Worm (Caenorhabditis elegans) whole organism, young adult: ENCODE measurements around the gene K08D12.3.

Experiments
- B0019.2 ChIP-seq: fragments of 200-800 bp; sonication (Bioruptor generic); conservative IDR thresholded peaks from 2 replicates; pipeline ENCODE4 v1.3.6; 2022; ENCODE audit warnings: missing genetic modification reagents, missing genetic modification characterization, missing compliant biosample characterization
- C17E4.6 ChIP-seq: fragments of 200-800 bp; sonication (Bioruptor generic); IDR thresholded peaks from 2 replicates; pipeline ENCODE4 v1.3.6; 2022; ENCODE audit warnings: missing genetic modification reagents, missing genetic modification characterization, missing compliant biosample characterization
- D2030.7 ChIP-seq: fragments of 200-800 bp; sonication (Bioruptor generic); IDR thresholded peaks from 2 replicates; pipeline ENCODE4 v1.3.6; 2022; ENCODE audit warnings: missing genetic modification reagents, missing genetic modification characterization, missing compliant biosample characterization
- F33H1.4 ChIP-seq: fragments of 200-800 bp; sonication (Bioruptor generic); IDR thresholded peaks from 2 replicates; pipeline ENCODE4 v1.3.6; 2022; ENCODE audit warnings: missing genetic modification reagents, missing genetic modification characterization, missing compliant biosample characterization
- F37B4.10 ChIP-seq: fragments of 200-800 bp; sonication (Bioruptor generic); IDR thresholded peaks from 2 replicates; pipeline ENCODE4 v1.3.6; 2022; ENCODE audit warnings: missing genetic modification characterization, missing compliant biosample characterization
- F49E8.2 ChIP-seq: sonication (generic microtip); optimal IDR thresholded peaks from 3 replicates; lab custom pipeline; 2017; ENCODE audit warnings: missing genetic modification characterization, mild to moderate bottlenecking, missing compliant biosample characterization, antibody characterized with exemption, moderate library complexity; ENCODE audit not compliant: insufficient read depth
- F52B5.7 ChIP-seq: sonication (generic microtip); optimal IDR thresholded peaks from 2 replicates; lab custom pipeline; 2016; ENCODE audit warnings: mild to moderate bottlenecking, missing genetic modification characterization, missing compliant biosample characterization
- F57A8.1 ChIP-seq: fragments of 200-800 bp; sonication (Bioruptor generic); optimal IDR thresholded peaks from 2 replicates; lab custom pipeline; 2018; ENCODE audit warnings: mild to moderate bottlenecking, missing genetic modification characterization, moderate library complexity, missing compliant biosample characterization
- Y56A3A.18 ChIP-seq: fragments of 200-800 bp; sonication (Bioruptor generic); IDR thresholded peaks from 2 replicates; pipeline ENCODE4 v1.3.6; 2022; ENCODE audit warnings: missing genetic modification reagents, missing genetic modification characterization, missing compliant biosample characterization
- Y67H2A.10 ChIP-seq: fragments of 200-800 bp; sonication (Bioruptor generic); conservative IDR thresholded peaks from 2 replicates; pipeline ENCODE4 v1.3.6; 2022; ENCODE audit warnings: missing genetic modification reagents, missing genetic modification characterization, missing compliant biosample characterization
- Y79H2A.3 ChIP-seq: fragments of 200-800 bp; sonication (Bioruptor generic); conservative IDR thresholded peaks from 2 replicates; pipeline ENCODE4 v1.3.6; 2022; ENCODE audit warnings: missing genetic modification reagents, missing genetic modification characterization, missing compliant biosample characterization
- akir-1 ChIP-seq: fragments of 200-800 bp; sonication (Bioruptor generic); optimal IDR thresholded peaks from 2 replicates; lab custom pipeline; 2018; ENCODE audit warnings: mild to moderate bottlenecking, missing genetic modification characterization, moderate library complexity, missing compliant biosample characterization
- aptf-2 ChIP-seq: fragments of 200-800 bp; sonication (Bioruptor generic); conservative IDR thresholded peaks from 2 replicates; pipeline ENCODE4 v1.3.6; 2022; ENCODE audit warnings: missing genetic modification reagents, missing genetic modification characterization, missing compliant biosample characterization
- atf-7 ChIP-seq: sonication (generic microtip); optimal IDR thresholded peaks from 2 replicates; lab custom pipeline; 2017; ENCODE audit warnings: mild to moderate bottlenecking, missing genetic modification characterization, missing compliant biosample characterization
- athp-1 ChIP-seq: sonication (generic microtip); optimal IDR thresholded peaks from 2 replicates; lab custom pipeline; 2017; ENCODE audit warnings: mild to moderate bottlenecking, missing genetic modification characterization, missing compliant biosample characterization
- bed-2 ChIP-seq: fragments of 200-800 bp; sonication (Bioruptor generic); IDR thresholded peaks from 2 replicates; pipeline ENCODE4 v1.3.6; 2022; ENCODE audit warnings: missing genetic modification reagents, missing genetic modification characterization, missing compliant biosample characterization
- ceh-40 ChIP-seq: fragments of 200-800 bp; sonication (Bioruptor generic); IDR thresholded peaks from 2 replicates; pipeline ENCODE4 v1.3.6; 2022; ENCODE audit warnings: missing genetic modification characterization, missing compliant biosample characterization
- ceh-79 ChIP-seq: sonication (generic microtip); optimal IDR thresholded peaks from 2 replicates; lab custom pipeline; 2017; ENCODE audit warnings: mild to moderate bottlenecking, missing genetic modification characterization, missing compliant biosample characterization
- chd-7 ChIP-seq: sonication (generic microtip); optimal IDR thresholded peaks from 2 replicates; lab custom pipeline; 2016; ENCODE audit warnings: mild to moderate bottlenecking, missing genetic modification characterization, moderate library complexity, missing compliant biosample characterization
- die-1 ChIP-seq: sonication (generic microtip); optimal IDR thresholded peaks from 2 replicates; lab custom pipeline; 2016; ENCODE audit warnings: missing genotype, mild to moderate bottlenecking, missing genetic modification characterization, missing compliant biosample characterization
- dpl-1 ChIP-seq: fragments of 150-350 bp; optimal IDR thresholded peaks from 2 replicates; lab custom pipeline; 2014; ENCODE audit warnings: missing biosample characterization, missing genetic modification reagents, missing genetic modification characterization
- efl-1 ChIP-seq: fragments of 150-350 bp; optimal IDR thresholded peaks from 2 replicates; lab custom pipeline; 2014; ENCODE audit warnings: missing biosample characterization, missing genetic modification reagents, missing genetic modification characterization
- ets-4 ChIP-seq: fragments of 200-800 bp; sonication (Bioruptor generic); optimal IDR thresholded peaks from 2 replicates; lab custom pipeline; 2018; ENCODE audit warnings: mild to moderate bottlenecking, missing genetic modification characterization, missing compliant biosample characterization
- fkh-3 ChIP-seq: sonication (generic microtip); optimal IDR thresholded peaks from 2 replicates; lab custom pipeline; 2016; ENCODE audit warnings: mild to moderate bottlenecking, missing genetic modification characterization, missing compliant biosample characterization
- hlh-12 ChIP-seq: sonication (generic microtip); optimal IDR thresholded peaks from 2 replicates; lab custom pipeline; 2016; ENCODE audit warnings: missing genetic modification characterization, missing compliant biosample characterization
- hlh-26 ChIP-seq: fragments of 200-800 bp; sonication (Bioruptor generic); conservative IDR thresholded peaks from 2 replicates; pipeline ENCODE4 v1.3.6; 2022; ENCODE audit warnings: missing genetic modification reagents, missing genetic modification characterization, missing compliant biosample characterization
- hmg-1.2 ChIP-seq: fragments of 200-800 bp; sonication (Bioruptor generic); IDR thresholded peaks from 2 replicates; pipeline ENCODE4 v1.3.6; 2022; ENCODE audit warnings: missing genetic modification reagents, missing genetic modification characterization, missing compliant biosample characterization
- hsf-1 ChIP-seq: fragments of 200-800 bp; sonication (Bioruptor generic); IDR thresholded peaks from 2 replicates; pipeline ENCODE4 v1.3.6; 2022; ENCODE audit warnings: missing genetic modification reagents, missing genetic modification characterization, missing compliant biosample characterization
- let-526 ChIP-seq: fragments of 200-800 bp; sonication (Bioruptor generic); IDR thresholded peaks from 2 replicates; pipeline ENCODE4 v1.3.6; 2022; ENCODE audit warnings: missing genetic modification reagents, missing genetic modification characterization, missing compliant biosample characterization
- madf-10 ChIP-seq: sonication (generic microtip); optimal IDR thresholded peaks from 2 replicates; lab custom pipeline; 2016; ENCODE audit warnings: mild to moderate bottlenecking, missing genetic modification characterization, missing compliant biosample characterization
- madf-3 ChIP-seq: fragments of 200-800 bp; sonication (Bioruptor generic); IDR thresholded peaks from 2 replicates; pipeline ENCODE4 v1.3.6; 2022; ENCODE audit warnings: missing genetic modification reagents, missing genetic modification characterization, missing compliant biosample characterization
- mcd-1 ChIP-seq: fragments of 200-800 bp; sonication (Bioruptor generic); IDR thresholded peaks from 2 replicates; pipeline ENCODE4 v1.3.6; 2022; ENCODE audit warnings: missing genetic modification reagents, missing genetic modification characterization, missing compliant biosample characterization
- mes-4 ChIP-seq: sonication (generic microtip); optimal IDR thresholded peaks from 2 replicates; lab custom pipeline; 2016; ENCODE audit warnings: missing genotype, missing genetic modification characterization, missing compliant biosample characterization
- nfya-1 ChIP-seq: sonication (generic microtip); optimal IDR thresholded peaks from 2 replicates; lab custom pipeline; 2017; ENCODE audit warnings: antibody characterized with exemption, missing compliant biosample characterization, missing genetic modification characterization, borderline replicate concordance; ENCODE audit not compliant: insufficient read depth
- nhr-179 ChIP-seq: sonication (generic microtip); optimal IDR thresholded peaks from 2 replicates; lab custom pipeline; 2016; ENCODE audit warnings: mild to moderate bottlenecking, missing genetic modification characterization, missing compliant biosample characterization
- pha-4 ChIP-seq: fragments of 150-350 bp; sonication (generic microtip); optimal IDR thresholded peaks from 2 replicates; lab custom pipeline; 2014; ENCODE audit warnings: missing biosample characterization, missing genetic modification reagents, missing genetic modification characterization
- rcor-1 ChIP-seq: fragments of 200-800 bp; sonication (Bioruptor generic); IDR thresholded peaks from 2 replicates; pipeline ENCODE4 v1.3.6; 2022; ENCODE audit warnings: missing genetic modification reagents, missing genetic modification characterization, missing compliant biosample characterization
- sdz-38 ChIP-seq: sonication (generic microtip); optimal IDR thresholded peaks from 2 replicates; lab custom pipeline; 2016; ENCODE audit warnings: missing genotype, missing genetic modification characterization, missing compliant biosample characterization
- snpc-1.3 ChIP-seq: sonication (generic microtip); optimal IDR thresholded peaks from 2 replicates; lab custom pipeline; 2017; ENCODE audit warnings: missing genetic modification characterization, mild to moderate bottlenecking, missing compliant biosample characterization, antibody characterized with exemption, moderate library complexity, missing genotype, missing genetic modification reagents; ENCODE audit not compliant: insufficient read depth
- snpc-3.4 ChIP-seq: sonication (generic microtip); optimal IDR thresholded peaks from 2 replicates; lab custom pipeline; 2017; ENCODE audit warnings: missing genetic modification characterization, mild to moderate bottlenecking, missing compliant biosample characterization, antibody characterized with exemption, moderate library complexity, missing genotype, missing genetic modification reagents
- sptf-2 ChIP-seq: fragments of 200-800 bp; sonication (Bioruptor generic); optimal IDR thresholded peaks from 2 replicates; lab custom pipeline; 2018; ENCODE audit warnings: mild to moderate bottlenecking, missing genetic modification characterization, missing compliant biosample characterization
- tlf-1 ChIP-seq: fragments of 200-800 bp; sonication (Bioruptor generic); optimal IDR thresholded peaks from 2 replicates; lab custom pipeline; 2018; ENCODE audit warnings: mild to moderate bottlenecking, missing genetic modification characterization, missing compliant biosample characterization
- unc-62 ChIP-seq: fragments of 150-350 bp; optimal IDR thresholded peaks from 2 replicates; lab custom pipeline; 2014; ENCODE audit warnings: missing biosample characterization, missing genetic modification reagents, missing genetic modification characterization
- xnd-1 ChIP-seq: sonication (generic microtip); optimal IDR thresholded peaks from 2 replicates; lab custom pipeline; 2016; ENCODE audit warnings: missing genotype, missing genetic modification reagents, missing genetic modification characterization, missing compliant biosample characterization
- ztf-18 ChIP-seq: sonication (generic microtip); optimal IDR thresholded peaks from 2 replicates; lab custom pipeline; 2016; ENCODE audit warnings: missing genotype, mild to moderate bottlenecking, missing genetic modification characterization, missing compliant biosample characterization
- ztf-22 ChIP-seq: fragments of 200-800 bp; sonication (Bioruptor generic); optimal IDR thresholded peaks from 2 replicates; lab custom pipeline; 2018; ENCODE audit warnings: mild to moderate bottlenecking, missing genetic modification characterization, moderate library complexity, missing compliant biosample characterization
- ztf-26 ChIP-seq: sonication (generic microtip); optimal IDR thresholded peaks from 2 replicates; lab custom pipeline; 2017; ENCODE audit warnings: missing genetic modification characterization, missing compliant biosample characterization
- ztf-6 ChIP-seq: fragments of 200-800 bp; sonication (Bioruptor generic); IDR thresholded peaks from 2 replicates; pipeline ENCODE4 v1.3.6; 2022; ENCODE audit warnings: missing genetic modification reagents, missing genetic modification characterization, missing compliant biosample characterization

K08D12.3 gene

DNA sequence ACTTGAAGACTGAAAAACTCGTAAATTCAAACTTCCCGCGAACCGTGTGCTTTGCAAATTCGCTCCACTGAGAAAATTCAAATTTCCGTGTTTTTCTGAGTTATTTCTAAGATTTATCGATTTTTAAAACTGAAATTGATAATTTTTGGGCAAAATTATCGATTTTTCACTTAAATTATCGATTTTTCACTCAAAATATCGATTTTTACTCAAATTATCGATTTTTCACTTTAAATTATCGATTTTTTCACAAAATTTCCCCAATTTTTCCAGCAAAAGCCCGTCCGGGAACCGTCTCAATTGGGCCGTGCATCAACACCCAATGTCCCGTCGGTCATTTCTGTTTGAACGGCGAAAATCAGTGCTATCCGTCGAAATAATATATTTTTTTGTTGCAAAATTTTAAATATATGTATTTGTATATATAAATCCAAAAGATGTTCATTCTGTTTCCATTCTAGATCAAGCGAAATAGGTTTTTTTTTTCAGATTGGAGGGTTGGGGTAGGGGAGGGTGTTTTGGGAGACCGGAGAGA, 17.5 kb downstream of the K08D12.3 start (continued):
- no peak for TF ChIP-seq sdz-38 (tag; lab: Kevin White, UChicago)

DNA sequence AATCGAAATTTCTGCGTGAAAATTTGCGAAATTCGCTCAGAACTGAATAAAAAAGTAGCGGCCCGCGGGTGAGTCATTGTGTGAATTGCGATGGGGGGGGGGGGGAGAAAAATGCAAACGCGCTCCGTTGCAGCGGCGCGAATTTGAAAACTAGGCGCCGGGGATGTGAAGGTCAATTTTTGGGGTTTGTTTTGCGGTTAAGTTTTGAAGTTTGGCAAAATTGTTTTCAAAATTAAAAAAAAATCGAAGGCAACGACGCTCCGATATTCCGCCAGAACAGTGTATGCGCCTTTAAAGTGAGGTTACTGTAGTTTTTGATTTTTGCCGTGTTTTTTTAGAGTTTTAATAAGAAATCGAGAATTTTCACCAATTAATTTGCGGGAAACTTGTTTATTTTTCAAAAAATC, 28.3 kb downstream of the K08D12.3 start:
- TF ChIP-seq F33H1.4 (GFP tag; lab: Robert Waterston, UW) (peak; percentile 85), sptf-2 (no peak), C17E4.6 (no peak), ztf-26 (tag; lab: Kevin White, UChicago) (no peak), Y56A3A.18 (GFP tag; lab: Robert Waterston, UW) (no peak), chd-7 (tag; lab: Kevin White, UChicago) (no peak), D2030.7 (GFP tag; lab: Robert Waterston, UW) (peak; percentile 81), snpc-3.4 (tag; lab: Kevin White, UChicago) (peak; percentile 25), hsf-1 (GFP tag; lab: Robert Waterston, UW) (no peak), F37B4.10 (GFP tag; lab: Robert Waterston, UW) (no peak), F52B5.7 (tag; lab: Kevin White, UChicago) (no peak), die-1 (no peak), akir-1 (no peak), fkh-3 (tag; lab: Kevin White, UChicago) (no peak), ceh-79 (tag; lab: Kevin White, UChicago) (no peak), aptf-2 (GFP tag; lab: Robert Waterston, UW) (no peak), madf-3 (GFP tag; lab: Robert Waterston, UW) (no peak), hmg-1.2 (peak; percentile 50; the same call in 1 of the 2 replicates), xnd-1 (peak; percentile 94), ztf-18 (tag; lab: Kevin White, UChicago) (no peak), tlf-1 (GFP tag; lab: Kevin White, UChicago) (peak; percentile 77), nhr-179 (no peak), unc-62 (no peak), hlh-26 (GFP tag; lab: Robert Waterston, UW) (no peak), ets-4 (no peak), efl-1 (GFP tag; lab: Kevin White, UChicago) (peak; percentile 88), nfya-1 (no peak), F49E8.2 (tag; lab: Kevin White, UChicago) (no peak), Y79H2A.3 (GFP tag; lab: Robert Waterston, UW) (no peak), pha-4 (no peak), let-526 (no peak), ztf-22 (no peak), atf-7 (tag; lab: Kevin White, UChicago) (no peak), dpl-1 (peak; percentile 69), bed-2 (GFP tag; lab: Robert Waterston, UW) (no peak), mcd-1 (peak; percentile 95), Y67H2A.10 (GFP tag; lab: Robert Waterston, UW) (no peak), mes-4 (tag; lab: Kevin White, UChicago) (no peak), snpc-1.3 (tag; lab: Kevin White, UChicago) (peak; percentile 46), hlh-12 (tag; lab: Kevin White, UChicago) (no peak), rcor-1 (GFP tag; lab: Robert Waterston, UW) (peak; percentile 54), ztf-6 (GFP tag; lab: Robert Waterston, UW) (peak; percentile 10; the same call in 1 of the 2 replicates), madf-10 (tag; lab: Kevin White, UChicago) (no peak), athp-1 (peak; percentile 63), ceh-40 (no peak), F57A8.1 (GFP tag; lab: Kevin White, UChicago) (no peak), B0019.2 (GFP tag; lab: Robert Waterston, UW) (no peak)
